Fruit fly (Drosophila melanogaster) whole organism, wandering third instar larva: ENCODE data around the gene CG1545.

ENCODE experiments used
- Abd-B ChIP-seq: fragments of >200 bp; optimal IDR thresholded peaks from 2 replicates; lab custom pipeline; 2017; ENCODE audit warnings: missing biosample characterization, missing genetic modification characterization
- CG9705 ChIP-seq: fragments of 200-800 bp; sonication (Bioruptor generic); optimal IDR thresholded peaks from 2 replicates; lab custom pipeline; 2018; ENCODE audit warnings: missing biosample characterization, mild to moderate bottlenecking, missing genetic modification characterization
- Dfd ChIP-seq: fragments of >200 bp; optimal IDR thresholded peaks from 2 replicates; lab custom pipeline; 2017; ENCODE audit warnings: missing biosample characterization, missing genetic modification characterization
- GATAd ChIP-seq: sonication (Bioruptor generic); optimal IDR thresholded peaks from 2 replicates; lab custom pipeline; 2016; ENCODE audit warnings: missing biosample characterization, missing genetic modification characterization
- OdsH ChIP-seq: fragments of 200-800 bp; sonication (Bioruptor generic); optimal IDR thresholded peaks from 2 replicates; lab custom pipeline; 2016; ENCODE audit warnings: missing biosample characterization, mild to moderate bottlenecking, missing genetic modification characterization
- Vsx2 ChIP-seq: fragments of 200-300, 225-300 bp; sonication (Bioruptor generic); optimal IDR thresholded peaks from 2 replicates; lab custom pipeline; 2018; ENCODE audit warnings: missing biosample characterization, missing genetic modification characterization; ENCODE audit not compliant: partially characterized antibody
- brk ChIP-seq: fragments of 200-800 bp; sonication (Bioruptor generic); optimal IDR thresholded peaks from 2 replicates; lab custom pipeline; 2016; ENCODE audit warnings: missing biosample characterization, mild to moderate bottlenecking, missing genetic modification characterization
- tai ChIP-seq: sonication (Bioruptor generic); optimal IDR thresholded peaks from 2 replicates; lab custom pipeline; 2016; ENCODE audit warnings: missing biosample characterization, missing genetic modification characterization

DNA sequence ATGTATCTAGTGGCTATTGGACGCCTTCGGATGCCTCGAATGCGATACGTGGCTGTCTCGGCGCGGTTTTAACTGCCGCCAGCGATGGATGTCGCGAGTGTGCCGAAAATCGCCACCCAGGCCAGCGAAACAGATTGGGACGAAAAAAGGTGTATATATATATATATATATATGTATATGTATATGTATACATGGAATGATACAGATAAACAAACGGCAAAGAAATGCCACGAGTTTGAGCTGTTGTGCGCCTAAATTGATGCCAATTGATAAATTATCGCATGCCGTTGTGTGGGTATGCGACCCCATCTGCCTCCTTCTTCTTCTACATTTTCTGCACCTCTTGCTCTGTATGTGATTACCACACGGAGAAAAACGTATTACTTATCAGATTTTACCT, at the start of gene CG1545:
- TF ChIP-seq Dfd (GFP tag; lab: Kevin White, UChicago) (no peak), Abd-B (GFP tag; lab: Kevin White, UChicago) (no peak), GATAd (GFP tag; lab: Kevin White, UChicago) (no peak), CG9705 (no peak), brk (GFP tag; lab: Kevin White, UChicago) (no peak), tai (GFP tag; lab: Kevin White, UChicago) (no peak), OdsH (no peak), Vsx2 (GFP tag; lab: Kevin White, UChicago) (no peak)
